Fruit fly (Drosophila melanogaster): ENCODE measurements around the gene Thor.

Thor gene

DNA sequence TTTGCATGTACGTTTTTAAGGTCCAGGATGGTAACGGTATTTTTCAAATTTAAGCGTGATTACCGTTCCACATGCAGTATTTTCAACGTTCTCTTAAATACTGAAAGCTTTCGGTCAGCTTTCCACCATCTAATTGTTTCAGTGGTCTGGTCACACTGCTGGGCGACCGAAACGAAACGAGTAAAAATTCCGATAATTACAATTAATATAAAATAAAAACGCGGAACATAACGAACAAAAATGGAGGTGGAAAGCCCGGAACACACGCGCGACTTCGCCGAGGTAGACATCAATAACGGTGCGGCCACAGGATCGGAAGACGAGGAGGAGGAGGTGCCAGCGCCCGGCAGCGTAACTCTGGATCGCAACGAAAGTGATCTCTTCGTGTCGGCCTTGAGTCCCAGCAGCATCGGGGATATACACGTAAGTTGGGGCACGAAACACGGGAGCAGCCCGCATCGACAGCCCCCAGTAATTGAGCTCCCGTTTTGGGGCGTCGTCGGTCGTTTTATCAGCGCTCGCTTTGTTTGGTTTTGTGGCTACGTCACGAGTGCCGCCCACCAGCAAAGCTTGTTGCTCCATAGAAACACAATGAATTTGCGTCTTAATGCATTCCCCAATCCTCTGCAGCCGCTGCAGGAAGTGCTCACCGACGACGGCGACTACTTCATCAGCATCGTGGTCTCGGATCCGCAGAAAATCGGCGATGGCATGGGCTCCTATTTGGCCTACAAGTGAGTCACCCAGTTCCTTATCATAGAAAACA lies 28.5 kb upstream of the Thor start, which contains the start of gene Snx1:
Gene Snx1 (plus strand): TSS at position 129 of the 766 bp plus-strand sequence.
- TF ChIP-seq Rel (GFP tag; optimal IDR thresholded peaks at IDR 0.05) (no peak), Rel (tag; optimal IDR thresholded peaks at IDR 0.05) (peak; percentile 80), Jra (GFP tag; optimal IDR thresholded peaks at IDR 0.05) (no peak), sage (GFP tag; optimal IDR thresholded peaks at IDR 0.05) (peak; percentile 64), usp (GFP tag; optimal IDR thresholded peaks at IDR 0.05) (no peak), CrebA (GFP tag; optimal IDR thresholded peaks at IDR 0.05; ENCODE audit: borderline replicate concordance) (no peak), OdsH (GFP tag; optimal IDR thresholded peaks at IDR 0.05) (no peak), Hr83 (GFP tag; optimal IDR thresholded peaks at IDR 0.05; ENCODE audit: poor library complexity, severe bottlenecking) (no peak)

DNA sequence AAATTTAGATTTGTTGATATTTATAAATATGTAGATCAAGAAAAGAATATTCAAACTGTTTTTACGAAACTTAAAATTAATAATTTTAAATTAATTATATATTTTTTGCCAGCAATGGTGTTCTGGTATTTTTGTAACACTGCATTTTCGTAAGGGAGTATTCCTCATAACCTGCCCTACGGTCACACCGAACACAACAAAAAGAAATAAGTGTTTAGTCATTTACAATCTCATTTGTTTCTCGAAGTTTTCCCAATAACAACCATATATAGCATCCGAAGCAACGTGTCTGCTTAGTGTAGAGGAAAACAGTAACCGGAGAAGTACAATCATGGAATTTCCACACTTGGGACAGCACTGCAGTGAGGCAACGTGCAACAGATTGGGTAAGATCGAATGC lies 25.9 kb upstream of the Thor start, which contains the start of gene CG12795:
Gene CG12795 (plus strand): TSS at position 181 of the 400 bp plus-strand sequence.
- no peak for TF ChIP-seq Hr78 (GFP tag; optimal IDR thresholded peaks at IDR 0.05)
- no peak for TF ChIP-seq Rel (GFP tag; optimal IDR thresholded peaks at IDR 0.05)
- TF ChIP-seq Rel (tag; optimal IDR thresholded peaks at IDR 0.05), result peak; percentile 30
- no peak for TF ChIP-seq Myc (optimal IDR thresholded peaks at IDR 0.05)
- TF ChIP-seq Dfd (GFP tag; optimal IDR thresholded peaks at IDR 0.05), result no peak
- no peak for TF ChIP-seq Abd-B (GFP tag; optimal IDR thresholded peaks at IDR 0.05)
- TF ChIP-seq Sp1 (GFP tag; optimal IDR thresholded peaks at IDR 0.05), result no peak
- no peak for TF ChIP-seq psq (GFP tag; optimal IDR thresholded peaks at IDR 0.05)

DNA sequence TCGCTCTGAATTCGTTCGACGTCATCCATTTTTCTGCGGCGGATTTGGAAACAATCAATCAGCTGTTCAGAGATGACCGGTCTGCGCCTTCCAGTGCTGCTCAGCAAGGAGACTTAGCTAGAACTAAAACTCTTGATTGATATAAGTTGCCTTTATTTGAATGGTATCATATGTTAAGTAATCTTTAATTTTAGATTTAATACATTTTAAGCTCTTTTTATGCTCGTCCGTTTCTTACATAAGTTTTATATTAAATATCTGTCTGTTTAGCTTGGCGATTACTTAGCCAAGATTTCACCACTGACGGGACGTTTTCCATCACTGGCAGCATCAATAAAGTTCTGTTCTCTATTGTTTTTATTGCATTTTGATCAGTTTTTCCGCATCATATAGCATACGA lies 21.2 kb upstream of the Thor start, which contains the start of the genes Cog3 and Sec5:
Gene Cog3 (minus strand): TSS at position 58 of the 400 bp plus-strand sequence.
Gene Sec5 (plus strand): TSS at position 296 of the 400 bp plus-strand sequence.
- no peak for TF ChIP-seq dl (GFP tag; optimal IDR thresholded peaks at IDR 0.05; ENCODE audit: insufficient read depth in 1 of 2, partially characterized antibody in 2 of 2)
- TF ChIP-seq HLH106 (tag; optimal IDR thresholded peaks at IDR 0.05), result peak; percentile 86
- TF ChIP-seq Hnf4 (GFP tag; optimal IDR thresholded peaks at IDR 0.05), result no peak
- peak; percentile 77 for TF ChIP-seq rgr (GFP tag; optimal IDR thresholded peaks at IDR 0.05)
- TF ChIP-seq GATAd (GFP tag; optimal IDR thresholded peaks at IDR 0.05), result no peak
- peak; percentile 81 for TF ChIP-seq Sp1 (GFP tag; optimal IDR thresholded peaks at IDR 0.05)
- no peak for TF ChIP-seq Rel (GFP tag; optimal IDR thresholded peaks at IDR 0.05)
- TF ChIP-seq Rel (tag; optimal IDR thresholded peaks at IDR 0.05), result peak; percentile 65
- no peak for TF ChIP-seq CG32264 (GFP tag; optimal IDR thresholded peaks at IDR 0.05)
- TF ChIP-seq pan (optimal IDR thresholded peaks at IDR 0.05), result no peak
- TF ChIP-seq CG9705 (GFP tag; optimal IDR thresholded peaks at IDR 0.05), result peak; percentile 84
- TF ChIP-seq psq (GFP tag; optimal IDR thresholded peaks at IDR 0.05), result peak; percentile 70
- TF ChIP-seq Abd-B (GFP tag; optimal IDR thresholded peaks at IDR 0.05), result no peak
- TF ChIP-seq ey (GFP tag; optimal IDR thresholded peaks at IDR 0.05), result peak; percentile 9
- peak; percentile 49 for TF ChIP-seq OdsH (GFP tag; optimal IDR thresholded peaks at IDR 0.05)
- no peak for TF ChIP-seq Dif (GFP tag; optimal IDR thresholded peaks at IDR 0.05; ENCODE audit: partially characterized antibody)
- no peak for TF ChIP-seq h (GFP tag; optimal IDR thresholded peaks at IDR 0.05)
- no peak for TF ChIP-seq jim (GFP tag; optimal IDR thresholded peaks at IDR 0.05)
- no peak for TF ChIP-seq Hr78 (GFP tag; optimal IDR thresholded peaks at IDR 0.05)
- peak; percentile 100 for TF ChIP-seq Myc (optimal IDR thresholded peaks at IDR 0.05)
- peak; percentile 47 for TF ChIP-seq sv (GFP tag; optimal IDR thresholded peaks at IDR 0.05)
- no peak for TF ChIP-seq dmrt93B (GFP tag; optimal IDR thresholded peaks at IDR 0.05)
- no peak for TF ChIP-seq Vsx2 (GFP tag; optimal IDR thresholded peaks at IDR 0.05; ENCODE audit: partially characterized antibody)

DNA sequence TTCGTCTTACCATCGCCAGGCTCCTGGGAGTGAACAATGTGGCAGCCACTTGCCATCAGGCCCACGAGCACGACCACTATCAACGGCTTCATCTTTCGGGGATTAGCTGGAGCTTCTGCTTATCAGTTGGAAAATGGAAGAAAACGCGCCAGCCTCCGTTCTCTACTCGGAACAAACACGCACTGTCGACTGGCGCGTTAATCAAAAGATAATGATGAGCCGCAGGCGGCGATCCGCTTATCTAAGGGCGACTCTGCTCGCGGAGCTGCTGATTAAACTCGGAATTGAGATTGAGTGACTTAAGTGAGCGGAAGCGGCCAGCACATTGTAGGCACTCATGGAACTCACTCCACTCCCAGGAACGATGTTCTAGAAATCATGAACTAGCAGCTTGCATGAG lies 16.5 kb upstream of the Thor start, which contains the start of gene CG3246:
Gene CG3246 (minus strand): TSS at position 193 of the 400 bp plus-strand sequence.
- TF ChIP-seq Dfd (GFP tag; optimal IDR thresholded peaks at IDR 0.05), result no peak
- no peak for TF ChIP-seq ey (GFP tag; optimal IDR thresholded peaks at IDR 0.05)
- no peak for TF ChIP-seq usp (GFP tag; optimal IDR thresholded peaks at IDR 0.05)
- no peak for TF ChIP-seq h (GFP tag; optimal IDR thresholded peaks at IDR 0.05)
- TF ChIP-seq Rel (GFP tag; optimal IDR thresholded peaks at IDR 0.05), result no peak
- TF ChIP-seq Rel (tag; optimal IDR thresholded peaks at IDR 0.05), result no peak
- TF ChIP-seq foxo (GFP tag; optimal IDR thresholded peaks at IDR 0.05), result no peak
- no peak for TF ChIP-seq Mio (GFP tag; optimal IDR thresholded peaks at IDR 0.05)
- TF ChIP-seq brk (GFP tag; optimal IDR thresholded peaks at IDR 0.05), result no peak
- TF ChIP-seq CG9705 (GFP tag; optimal IDR thresholded peaks at IDR 0.05), result no peak
- TF ChIP-seq Jra (GFP tag; optimal IDR thresholded peaks at IDR 0.05), result no peak
- no peak for TF ChIP-seq OdsH (GFP tag; optimal IDR thresholded peaks at IDR 0.05)
- no peak for TF ChIP-seq rgr (GFP tag; optimal IDR thresholded peaks at IDR 0.05)
- TF ChIP-seq N (GFP tag; optimal IDR thresholded peaks at IDR 0.05), result no peak
- no peak for TF ChIP-seq jim (GFP tag; optimal IDR thresholded peaks at IDR 0.05)
- TF ChIP-seq Abd-B (GFP tag; optimal IDR thresholded peaks at IDR 0.05), result no peak
- TF ChIP-seq lola (GFP tag; optimal IDR thresholded peaks at IDR 0.05), result no peak
- no peak for TF ChIP-seq Myc (optimal IDR thresholded peaks at IDR 0.05)
- TF ChIP-seq Sp1 (GFP tag; optimal IDR thresholded peaks at IDR 0.05), result no peak

Data from whole organism, wandering third instar larva.